Fruit fly (Drosophila melanogaster) Kc167 (cell line): ENCODE measurements around the gene CG6432.

Experiments used
- Myc ChIP-seq: fragments of >200 bp; optimal IDR thresholded peaks from 2 replicates; lab custom pipeline; 2017; ENCODE audit warnings: missing external identifiers
- Sin3A ChIP-seq: fragments of >200 bp; optimal IDR thresholded peaks from 2 replicates; lab custom pipeline; 2018; ENCODE audit warnings: missing external identifiers
- h ChIP-seq: fragments of >200 bp; optimal IDR thresholded peaks from 3 replicates; lab custom pipeline; 2018; ENCODE audit warnings: missing external identifiers
- insv ChIP-seq: fragments of >200 bp; optimal IDR thresholded peaks from 3 replicates; lab custom pipeline; 2018; ENCODE audit warnings: missing external identifiers
- psq ChIP-seq: fragments of >200 bp; optimal IDR thresholded peaks from 2 replicates; lab custom pipeline; 2017; ENCODE audit warnings: missing external identifiers

- TF ChIP-seq psq (lab: Kevin White, UChicago): no peak
- no peak for TF ChIP-seq h (lab: Kevin White, UChicago)
- no peak for TF ChIP-seq Sin3A
- no peak for TF ChIP-seq Myc
- TF ChIP-seq insv (lab: Kevin White, UChicago): no peak
These were observed 16.7 kb downstream of the CG6432 start for dm6 chr3R:24353448-24353847.
